Fruit fly (Drosophila melanogaster) whole organism, adult: ENCODE results near the gene CG10348.

Experiments
- CG11617 ChIP-seq: fragments of 200-800 bp; sonication (Bioruptor generic); optimal IDR thresholded peaks from 2 replicates; lab custom pipeline; 2017; ENCODE audit warnings: mild to moderate bottlenecking, missing biosample characterization, missing genetic modification reagents, missing genetic modification characterization
- CG33017 ChIP-seq: fragments of 200-800 bp; sonication (Bioruptor generic); optimal IDR thresholded peaks from 2 replicates; lab custom pipeline; 2018; ENCODE audit warnings: missing biosample characterization, mild to moderate bottlenecking, missing genetic modification characterization, moderate library complexity
- CG7101 ChIP-seq: fragments of 200-800 bp; sonication (Bioruptor generic); optimal IDR thresholded peaks from 2 replicates; lab custom pipeline; 2018; ENCODE audit warnings: missing biosample characterization, mild to moderate bottlenecking, missing genetic modification characterization, moderate library complexity
- Crg-1 ChIP-seq: fragments of 200-800 bp; sonication (Bioruptor generic); optimal IDR thresholded peaks from 2 replicates; lab custom pipeline; 2016; ENCODE audit warnings: missing biosample characterization, missing genetic modification characterization
- Mnt ChIP-seq: fragments of 200-800 bp; sonication (Bioruptor generic); optimal IDR thresholded peaks from 2 replicates; lab custom pipeline; 2016; ENCODE audit warnings: missing biosample characterization, mild to moderate bottlenecking, missing genetic modification characterization
- cic ChIP-seq: fragments of 200-800 bp; sonication (Bioruptor generic); optimal IDR thresholded peaks from 2 replicates; lab custom pipeline; 2017; ENCODE audit warnings: missing biosample characterization, mild to moderate bottlenecking, missing genetic modification characterization, moderate library complexity
- pad ChIP-seq: fragments of 200-800 bp; sonication (Bioruptor generic); optimal IDR thresholded peaks from 3 replicates; lab custom pipeline; 2017; ENCODE audit warnings: missing biosample characterization, missing genetic modification characterization, mild to moderate bottlenecking, moderate library complexity, missing genetic modification reagents
- toe ChIP-seq: fragments of 200-800 bp; sonication (Bioruptor generic); optimal IDR thresholded peaks from 2 replicates; lab custom pipeline; 2016; ENCODE audit warnings: missing biosample characterization, missing genetic modification characterization

dm6 chr2L:18694724-18695105 is 37.6 kb downstream of the CG10348 start:
- no peak for TF ChIP-seq toe (GFP tag; lab: Kevin White, UChicago)
- TF ChIP-seq pad (GFP tag; lab: Kevin White, UChicago) = no peak
- TF ChIP-seq cic (GFP tag; lab: Kevin White, UChicago) = no peak
- no peak for TF ChIP-seq Mnt (GFP tag; lab: Kevin White, UChicago)
- no peak for TF ChIP-seq Crg-1 (GFP tag; lab: Kevin White, UChicago)
- TF ChIP-seq CG7101 (tag; lab: Kevin White, UChicago) = no peak
- no peak for TF ChIP-seq CG11617 (GFP tag; lab: Kevin White, UChicago)
- TF ChIP-seq CG33017 (tag; lab: Kevin White, UChicago) = no peak
